Fruit fly (Drosophila melanogaster): ENCODE data around the gene CG6059.

Gene CG6059

dm6 chr3R:27111784-27112602, 12.5 kb downstream of the CG6059 start, which contains the start of the genes gb and CG5815 (continued):
- TF ChIP-seq Aef1 (GFP tag; IDR thresholded peaks at IDR 0.05) (peak; percentile 91), CG4617 (GFP tag; optimal IDR thresholded peaks at IDR 0.05; ENCODE audit: borderline replicate concordance) (peak; percentile 70), lbe (GFP tag; optimal IDR thresholded peaks at IDR 0.05) (peak; percentile 90), CG9727 (GFP tag; optimal IDR thresholded peaks at IDR 0.05) (peak; percentile 92), gcm (GFP tag; optimal IDR thresholded peaks at IDR 0.05) (peak; percentile 71), Dad (GFP tag; optimal IDR thresholded peaks at IDR 0.05) (peak; percentile 82), CG7839 (tag; optimal IDR thresholded peaks at IDR 0.05) (peak; percentile 88), emc (GFP tag; optimal IDR thresholded peaks at IDR 0.05) (peak; percentile 65), CG31441 (GFP tag; IDR thresholded peaks at IDR 0.05) (peak; percentile 95), CG11504 (tag; optimal IDR thresholded peaks at IDR 0.05) (peak; percentile 90), CG13894 (tag; optimal IDR thresholded peaks at IDR 0.05) (no peak), Nf-YA (GFP tag; IDR thresholded peaks at IDR 0.05) (peak; percentile 70), cas (GFP tag; IDR thresholded peaks at IDR 0.05) (peak; percentile 88), esg (GFP tag; conservative IDR thresholded peaks at IDR 0.05) (peak; percentile 87), CG15601 (tag; optimal IDR thresholded peaks at IDR 0.05) (peak; percentile 79), Doc3 (GFP tag; IDR thresholded peaks at IDR 0.05; ENCODE audit: partially characterized antibody) (peak; percentile 98), CTCF (GFP tag; optimal IDR thresholded peaks at IDR 0.05) (peak; percentile 17), Chrac-16 (GFP tag; optimal IDR thresholded peaks at IDR 0.05) (peak; percentile 93), dmrt99B (tag; optimal IDR thresholded peaks at IDR 0.05) (no peak), CG6254 (GFP tag; optimal IDR thresholded peaks at IDR 0.05) (peak; percentile 92), CG9876 (GFP tag; optimal IDR thresholded peaks at IDR 0.05) (peak; percentile 23), CG10321 (GFP tag; IDR thresholded peaks at IDR 0.05) (peak; percentile 65), BtbVII (GFP tag; optimal IDR thresholded peaks at IDR 0.05) (peak; percentile 83), Hsf (GFP tag; optimal IDR thresholded peaks at IDR 0.05) (peak; percentile 91), zen (tag; optimal IDR thresholded peaks at IDR 0.05) (peak; percentile 81), CG3995 (GFP tag; optimal IDR thresholded peaks at IDR 0.05) (peak; percentile 53), MBD-R2 (GFP tag; IDR thresholded peaks at IDR 0.05) (peak; percentile 89), HLH3B (GFP tag; IDR thresholded peaks at IDR 0.05) (peak; percentile 86), bigmax (GFP tag; optimal IDR thresholded peaks at IDR 0.05) (no peak), Vsx1 (GFP tag; optimal IDR thresholded peaks at IDR 0.05) (no peak), ttk (GFP tag; IDR thresholded peaks at IDR 0.05) (peak; percentile 89), ranshi (GFP tag; IDR thresholded peaks at IDR 0.05) (peak; percentile 89), CG16779 (GFP tag; IDR thresholded peaks at IDR 0.05) (peak; percentile 76), bsh (GFP tag; optimal IDR thresholded peaks at IDR 0.05) (peak; percentile 60 to 90), ken (GFP tag; IDR thresholded peaks at IDR 0.05) (peak; percentile 91), luna (GFP tag; optimal IDR thresholded peaks at IDR 0.05) (no peak), Abd-B (GFP tag; optimal IDR thresholded peaks at IDR 0.05) (peak; percentile 90), CG10543 (GFP tag; optimal IDR thresholded peaks at IDR 0.05) (peak; percentile 90), chif (GFP tag; optimal IDR thresholded peaks at IDR 0.05) (peak; percentile 78 to 84), CG2129 (GFP tag; IDR thresholded peaks at IDR 0.05; ENCODE audit: partially characterized antibody) (peak; percentile 96), rib (GFP tag; IDR thresholded peaks at IDR 0.05) (peak; percentile 83), CG14860 (GFP tag; IDR thresholded peaks at IDR 0.05; ENCODE audit: partially characterized antibody) (peak; percentile 97), CG7271 (tag; optimal IDR thresholded peaks at IDR 0.05) (peak; percentile 25), mld (GFP tag; IDR thresholded peaks at IDR 0.05; ENCODE audit: partially characterized antibody) (peak; percentile 87), Spps (tag; optimal IDR thresholded peaks at IDR 0.05) (peak; percentile 45), CG4730 (GFP tag; IDR thresholded peaks at IDR 0.05) (peak; percentile 82), ssp (GFP tag; IDR thresholded peaks at IDR 0.05) (peak; percentile 83), CG8089 (GFP tag; optimal IDR thresholded peaks at IDR 0.05) (peak; percentile 54), CG6813 (GFP tag; optimal IDR thresholded peaks at IDR 0.05) (peak; percentile 76)
